Fruit fly (Drosophila melanogaster) whole organism, embryonic: ENCODE measurements around the gene Fbw5.
A peak's percentile ranks its signal among the peaks of the same experiment; 100 is the strongest.

ENCODE experiments used
- Abd-B ChIP-seq: fragments of 200-800 bp; sonication (Bioruptor generic); optimal IDR thresholded peaks from 2 replicates; lab custom pipeline; 2018; ENCODE audit warnings: missing biosample characterization, mild to moderate bottlenecking, missing genetic modification characterization, moderate library complexity
- Adf1 ChIP-seq: fragments of 200-800 bp; sonication (Bioruptor generic); IDR thresholded peaks from 2 replicates; pipeline ENCODE4 v1.3.6; 2022; ENCODE audit warnings: missing biosample characterization, missing genetic modification characterization
- Aef1 ChIP-seq: fragments of 200-800 bp; sonication (Bioruptor generic); IDR thresholded peaks from 3 replicates; pipeline ENCODE4 v1.3.6; 2022; ENCODE audit warnings: missing biosample characterization, missing genetic modification characterization
- Bdp1 ChIP-seq: fragments of 200-800 bp; sonication (Bioruptor generic); optimal IDR thresholded peaks from 3 replicates; lab custom pipeline; 2016; ENCODE audit warnings: missing biosample characterization, missing genetic modification characterization
- C15 ChIP-seq: fragments of 200-800 bp; sonication (Bioruptor generic); IDR thresholded peaks from 3 replicates; pipeline ENCODE4 v1.3.6; 2022; ENCODE audit warnings: missing biosample characterization, missing genetic modification characterization
- CG11504 ChIP-seq: fragments of 200-800 bp; sonication (Bioruptor generic); optimal IDR thresholded peaks from 3 replicates; lab custom pipeline; 2019; ENCODE audit warnings: missing biosample characterization, mild to moderate bottlenecking, missing genetic modification characterization, moderate library complexity
- CG11723 ChIP-seq: fragments of 200-800 bp; sonication (Bioruptor generic); optimal IDR thresholded peaks from 2 replicates; lab custom pipeline; 2017; ENCODE audit warnings: missing biosample characterization, mild to moderate bottlenecking, missing genetic modification characterization
- CG13424 ChIP-seq: fragments of 200-800 bp; sonication (Bioruptor generic); optimal IDR thresholded peaks from 2 replicates; lab custom pipeline; 2019; ENCODE audit warnings: missing biosample characterization, mild to moderate bottlenecking, missing genetic modification characterization, moderate library complexity
- CG14965 ChIP-seq: fragments of 200-800 bp; sonication (Bioruptor generic); optimal IDR thresholded peaks from 2 replicates; lab custom pipeline; 2016; ENCODE audit warnings: missing biosample characterization, missing genetic modification characterization, borderline replicate concordance
- CG17568 ChIP-seq: fragments of 200-800 bp; sonication (Bioruptor generic); optimal IDR thresholded peaks from 2 replicates; lab custom pipeline; 2018; ENCODE audit warnings: missing biosample characterization, mild to moderate bottlenecking, missing genetic modification characterization, moderate library complexity
- CG17612 ChIP-seq: fragments of 200-800 bp; sonication (Bioruptor generic); IDR thresholded peaks from 2 replicates; pipeline ENCODE4 v1.3.6; 2022; ENCODE audit warnings: missing biosample characterization, missing genetic modification characterization
- CG18764 ChIP-seq: fragments of 200-800 bp; sonication (Bioruptor generic); optimal IDR thresholded peaks from 3 replicates; lab custom pipeline; 2016; ENCODE audit warnings: missing biosample characterization, missing genetic modification characterization
- CG2202 ChIP-seq: fragments of 200-800 bp; sonication (Bioruptor generic); optimal IDR thresholded peaks from 2 replicates; lab custom pipeline; 2018; ENCODE audit warnings: missing biosample characterization, mild to moderate bottlenecking, missing genetic modification characterization
- CG2712 ChIP-seq: fragments of 200-800 bp; optimal IDR thresholded peaks from 3 replicates; lab custom pipeline; 2019; ENCODE audit warnings: missing biosample characterization, mild to moderate bottlenecking, missing genetic modification characterization, moderate library complexity
- CG31441 ChIP-seq: fragments of 200-800 bp; sonication (Bioruptor generic); IDR thresholded peaks from 2 replicates; pipeline ENCODE4 v1.3.6; 2022; ENCODE audit warnings: missing biosample characterization, missing genetic modification characterization
- CG3407 ChIP-seq: fragments of 200-800 bp; sonication (Bioruptor generic); optimal IDR thresholded peaks from 2 replicates; lab custom pipeline; 2018; ENCODE audit warnings: missing biosample characterization, mild to moderate bottlenecking, missing genetic modification characterization
- CG34422 ChIP-seq: fragments of 200-800 bp; sonication (Bioruptor generic); IDR thresholded peaks from 3 replicates; pipeline ENCODE4 v1.3.6; 2022; ENCODE audit warnings: missing biosample characterization, missing genetic modification characterization
- CG3838 ChIP-seq: fragments of 200-800 bp; sonication (Bioruptor generic); optimal IDR thresholded peaks from 3 replicates; lab custom pipeline; 2016; ENCODE audit warnings: missing biosample characterization, missing genetic modification characterization
- CG4328 ChIP-seq: fragments of 200-800 bp; sonication (Bioruptor generic); optimal IDR thresholded peaks from 3 replicates; lab custom pipeline; 2017; ENCODE audit warnings: missing biosample characterization, missing genetic modification reagents, missing genetic modification characterization
- CG4360 ChIP-seq: fragments of 200-800 bp; sonication (Bioruptor generic); IDR thresholded peaks from 2 replicates; pipeline ENCODE4 v1.3.6; 2022; ENCODE audit warnings: missing biosample characterization, missing genetic modification characterization
- CG6813 ChIP-seq: fragments of 200-800 bp; sonication (Bioruptor generic); optimal IDR thresholded peaks from 2 replicates; lab custom pipeline; 2017; ENCODE audit warnings: missing biosample characterization, missing genetic modification characterization, mild to moderate bottlenecking, moderate library complexity, missing genetic modification reagents
- CG6854 ChIP-seq: fragments of 200-800 bp; sonication (Bioruptor generic); optimal IDR thresholded peaks from 3 replicates; lab custom pipeline; 2017; ENCODE audit warnings: missing biosample characterization, mild to moderate bottlenecking, missing genetic modification characterization
- CG7357 ChIP-seq: fragments of 200-800 bp; sonication (Bioruptor generic); IDR thresholded peaks from 3 replicates; pipeline ENCODE4 v1.3.6; 2022; ENCODE audit warnings: missing biosample characterization, missing genetic modification characterization
- CG9215 ChIP-seq: fragments of 200-800 bp; sonication (Bioruptor generic); IDR thresholded peaks from 2 replicates; pipeline ENCODE4 v1.3.6; 2022; ENCODE audit warnings: missing biosample characterization, missing genetic modification characterization
- Dad ChIP-seq: fragments of 200-800 bp; sonication (Bioruptor generic); optimal IDR thresholded peaks from 3 replicates; lab custom pipeline; 2016; ENCODE audit warnings: missing biosample characterization, missing genetic modification characterization
- Dek ChIP-seq: fragments of 200-800 bp; sonication (Bioruptor generic); optimal IDR thresholded peaks from 3 replicates; lab custom pipeline; 2019; ENCODE audit warnings: missing biosample characterization, mild to moderate bottlenecking, missing genetic modification characterization, moderate library complexity
- Doc3 ChIP-seq: fragments of 200-800 bp; sonication (Bioruptor generic); IDR thresholded peaks from 3 replicates; pipeline ENCODE4 v1.3.6; 2022; ENCODE audit warnings: missing biosample characterization, missing genetic modification characterization; ENCODE audit not compliant: partially characterized antibody
- Ets65A ChIP-seq: fragments of 200-800 bp; sonication (Bioruptor generic); peaks from one replicate; lab custom pipeline; 2016; ENCODE audit warnings: missing biosample characterization, missing genetic modification characterization
- Fer1 ChIP-seq: fragments of 200-800 bp; sonication (Bioruptor generic); optimal IDR thresholded peaks from 2 replicates; lab custom pipeline; 2017; ENCODE audit warnings: missing biosample characterization, mild to moderate bottlenecking, missing genetic modification characterization
- HLHmδ ChIP-seq: fragments of 200-800 bp; sonication (Bioruptor generic); optimal IDR thresholded peaks from 2 replicates; lab custom pipeline; 2018; ENCODE audit warnings: missing biosample characterization, mild to moderate bottlenecking, missing genetic modification characterization, moderate library complexity
- Hr51 ChIP-seq, 2 experiments: fragments of 200-800 bp; sonication (Bioruptor generic); optimal IDR thresholded peaks; 2 replicates in 1 of 2; 3 replicates in 1 of 2; lab custom pipeline; 2016 to 2018; ENCODE audit warnings: missing biosample characterization in 2 of 2, missing genetic modification characterization in 2 of 2, mild to moderate bottlenecking in 1 of 2, moderate library complexity in 1 of 2
- Lhr ChIP-seq: fragments of 200-800 bp; sonication (Bioruptor generic); optimal IDR thresholded peaks from 3 replicates; lab custom pipeline; 2017; ENCODE audit warnings: mild to moderate bottlenecking, missing biosample characterization, missing genetic modification reagents, missing genetic modification characterization
- Myb ChIP-seq: fragments of 200-800 bp; sonication (Bioruptor generic); optimal IDR thresholded peaks from 2 replicates; lab custom pipeline; 2016; ENCODE audit warnings: missing biosample characterization, missing genetic modification characterization
- Nf-YB ChIP-seq: fragments of 200-800 bp; sonication (Bioruptor generic); optimal IDR thresholded peaks from 3 replicates; lab custom pipeline; 2019; ENCODE audit warnings: missing biosample characterization, mild to moderate bottlenecking, missing genetic modification characterization, moderate library complexity
- Sin3A ChIP-seq: fragments of >200 bp; optimal IDR thresholded peaks from 2 replicates; lab custom pipeline; 2018
- Stat92E ChIP-seq, 3 experiments: fragments of >200 bp in 2 of 3; fragments of 200-800 bp in 1 of 3; sonication (Bioruptor generic) in 1 of 3; optimal IDR thresholded peaks; 2 replicates each; lab custom pipeline; 2017 to 2019; ENCODE audit warnings: missing biosample characterization in 3 of 3, missing genetic modification characterization in 3 of 3, mild to moderate bottlenecking in 1 of 3, moderate library complexity in 1 of 3
- al ChIP-seq: fragments of 200-800 bp; sonication (Bioruptor generic); IDR thresholded peaks from 2 replicates; pipeline ENCODE4 v1.3.6; 2022; ENCODE audit warnings: missing biosample characterization, missing genetic modification characterization
- bbx ChIP-seq: fragments of 200-800 bp; sonication (Bioruptor generic); IDR thresholded peaks from 2 replicates; pipeline ENCODE4 v1.3.6; 2022; ENCODE audit warnings: missing biosample characterization, missing genetic modification characterization; ENCODE audit not compliant: partially characterized antibody
- bcd ChIP-seq: fragments of 200-800 bp; sonication (Bioruptor generic); optimal IDR thresholded peaks from 2 replicates; lab custom pipeline; 2017; ENCODE audit warnings: missing biosample characterization, mild to moderate bottlenecking, missing genetic modification characterization
- bsh ChIP-seq, 2 experiments: fragments of 200-800 bp; sonication (Bioruptor generic); optimal IDR thresholded peaks; 2 replicates each; lab custom pipeline; 2017 to 2018; ENCODE audit warnings: mild to moderate bottlenecking in 2 of 2, missing biosample characterization in 2 of 2, missing genetic modification characterization in 2 of 2, moderate library complexity in 1 of 2
- crc ChIP-seq: fragments of 200-800 bp; sonication (Bioruptor generic); optimal IDR thresholded peaks from 2 replicates; lab custom pipeline; 2016; ENCODE audit warnings: missing biosample characterization, missing genetic modification characterization
- dati ChIP-seq: fragments of 200-800 bp; sonication (Bioruptor generic); IDR thresholded peaks from 2 replicates; pipeline ENCODE4 v1.3.6; 2022; ENCODE audit warnings: missing biosample characterization, missing genetic modification characterization
- grau ChIP-seq: fragments of 200-800 bp; optimal IDR thresholded peaks from 3 replicates; lab custom pipeline; 2019; ENCODE audit warnings: missing biosample characterization, mild to moderate bottlenecking, missing genetic modification characterization, moderate library complexity
- hth ChIP-seq: fragments of >200 bp; optimal IDR thresholded peaks from 2 replicates; lab custom pipeline; 2017; ENCODE audit warnings: inconsistent platforms
- kay ChIP-seq: fragments of 200-800 bp; sonication (Bioruptor generic); optimal IDR thresholded peaks from 2 replicates; lab custom pipeline; 2016; ENCODE audit warnings: missing biosample characterization, missing genetic modification characterization
- lola ChIP-seq, 3 experiments: fragments of >200 bp in 2 of 3; fragments of 200-800 bp in 1 of 3; sonication (Bioruptor generic) in 1 of 3; optimal IDR thresholded peaks; 2 replicates each; lab custom pipeline; 2017 to 2019; ENCODE audit warnings: missing biosample characterization in 3 of 3, missing genetic modification characterization in 3 of 3, mild to moderate bottlenecking in 1 of 3, moderate library complexity in 1 of 3
- odd ChIP-seq: fragments of 200-800 bp; sonication (Bioruptor generic); optimal IDR thresholded peaks from 2 replicates; lab custom pipeline; 2017; ENCODE audit warnings: missing biosample characterization, mild to moderate bottlenecking, missing genetic modification characterization
- pros ChIP-seq: fragments of 200-800 bp; sonication (Bioruptor generic); optimal IDR thresholded peaks from 3 replicates; lab custom pipeline; 2019; ENCODE audit warnings: missing biosample characterization, mild to moderate bottlenecking, missing genetic modification characterization, moderate library complexity
- sr ChIP-seq: fragments of 200-800 bp; sonication (Bioruptor generic); IDR thresholded peaks from 3 replicates; pipeline ENCODE4 v1.3.6; 2022; ENCODE audit warnings: missing biosample characterization, missing genetic modification characterization
- unpg ChIP-seq: fragments of 200-800 bp; sonication (Bioruptor generic); optimal IDR thresholded peaks from 3 replicates; lab custom pipeline; 2018; ENCODE audit warnings: missing biosample characterization, mild to moderate bottlenecking, missing genetic modification characterization, moderate library complexity

The Fbw5 gene

dm6 chr2L:6068544-6069251, 2.9 kb upstream of the Fbw5 start, which contains the start of the genes CG9150 and Pfdn1 (continued):
- peak; percentile 91 for TF ChIP-seq bbx (GFP tag; lab: Robert Waterston, UW)
- TF ChIP-seq CG7357 (GFP tag; lab: Robert Waterston, UW): no peak
- TF ChIP-seq hth: no peak
- no peak for TF ChIP-seq CG6854 (GFP tag; lab: Kevin White, UChicago)
- TF ChIP-seq CG31441 (GFP tag; lab: Robert Waterston, UW): no peak
- TF ChIP-seq CG3407 (GFP tag; lab: Kevin White, UChicago): no peak
- TF ChIP-seq Doc3 (GFP tag; lab: Robert Waterston, UW): peak; percentile 85
- TF ChIP-seq al: no peak
- no peak for TF ChIP-seq CG17612 (GFP tag; lab: Robert Waterston, UW)
- no peak for TF ChIP-seq Nf-YB (GFP tag; lab: Kevin White, UChicago)
- TF ChIP-seq C15: no peak
- no peak for TF ChIP-seq CG13424
- TF ChIP-seq sr (GFP tag; lab: Robert Waterston, UW): no peak
- no peak for TF ChIP-seq Adf1 (GFP tag; lab: Robert Waterston, UW)
- no peak for TF ChIP-seq CG2202
- no peak for TF ChIP-seq grau (tag; lab: Kevin White, UChicago)
- TF ChIP-seq bcd (GFP tag; lab: Kevin White, UChicago): no peak
- TF ChIP-seq kay (GFP tag; lab: Kevin White, UChicago): no peak
- no peak for TF ChIP-seq CG11504 (tag; lab: Kevin White, UChicago)
- TF ChIP-seq CG9215: no peak
- TF ChIP-seq Hr51 (GFP tag; optimal IDR thresholded peaks at IDR 0.05; lab: Kevin White, UChicago): no peak
- TF ChIP-seq pros (GFP tag; lab: Kevin White, UChicago): no peak
- TF ChIP-seq CG14965 (GFP tag; lab: Kevin White, UChicago): no peak
- no peak for TF ChIP-seq Dad
- no peak for TF ChIP-seq Ets65A
- no peak for TF ChIP-seq CG4328 (GFP tag; lab: Kevin White, UChicago)
- no peak for TF ChIP-seq Dek (tag; lab: Kevin White, UChicago)
- no peak; the same call in 2 of the 3 replicates for TF ChIP-seq CG34422
- TF ChIP-seq Bdp1: no peak
- TF ChIP-seq CG18764 (GFP tag; lab: Kevin White, UChicago): no peak
- no peak for TF ChIP-seq unpg (GFP tag; lab: Kevin White, UChicago)
- TF ChIP-seq Lhr (GFP tag; lab: Kevin White, UChicago): no peak
- TF ChIP-seq Myb: peak; percentile 68
- peak; percentile 18 for TF ChIP-seq Sin3A (lab: Kevin White, UChicago)
- no peak for TF ChIP-seq Aef1 (GFP tag; lab: Robert Waterston, UW)
- no peak for TF ChIP-seq CG2712 (tag; lab: Kevin White, UChicago)
- peak; percentile 30 for TF ChIP-seq Fer1 (GFP tag; lab: Kevin White, UChicago)
- no peak for TF ChIP-seq Abd-B
- TF ChIP-seq bsh (GFP tag; optimal IDR thresholded peaks at IDR 0.05; lab: Kevin White, UChicago): no peak
- no peak for TF ChIP-seq CG3838 (GFP tag; lab: Kevin White, UChicago)
- no peak for TF ChIP-seq crc (GFP tag; lab: Kevin White, UChicago)
- TF ChIP-seq CG17568 (GFP tag; lab: Kevin White, UChicago): no peak
- TF ChIP-seq CG4360 (GFP tag; lab: Robert Waterston, UW): no peak
- TF ChIP-seq HLHmδ (GFP tag; lab: Kevin White, UChicago): no peak
- TF ChIP-seq CG6813: no peak
- no peak for TF ChIP-seq dati (GFP tag; lab: Robert Waterston, UW)
- TF ChIP-seq odd: no peak
- TF ChIP-seq CG11723 (GFP tag; lab: Kevin White, UChicago): no peak
- no peak for TF ChIP-seq lola (GFP tag; optimal IDR thresholded peaks at IDR 0.05; lab: Kevin White, UChicago)
- TF ChIP-seq Stat92E (GFP tag; optimal IDR thresholded peaks at IDR 0.05; lab: Kevin White, UChicago): no peak
